Fruit fly (Drosophila melanogaster): ENCODE data around the gene TM9SF3.

The TM9SF3 gene

dm6 chr3L:5599592-5599991, 4.2 kb downstream of the TM9SF3 start, which contains the start of gene CG10591:
CG10591 (minus strand) TSS chr3L:5599692.
- no peak for TF ChIP-seq rn (GFP tag; IDR thresholded peaks at IDR 0.05)
- no peak for TF ChIP-seq Snoo (tag; optimal IDR thresholded peaks at IDR 0.05)
- no peak for TF ChIP-seq Ets98B (GFP tag; IDR thresholded peaks at IDR 0.05)
- TF ChIP-seq Pif1B (GFP tag; optimal IDR thresholded peaks at IDR 0.05): no peak
- TF ChIP-seq Pif1A (GFP tag; optimal IDR thresholded peaks at IDR 0.05): no peak
- no peak for TF ChIP-seq gl (tag; optimal IDR thresholded peaks at IDR 0.05)
- no peak for TF ChIP-seq CG13204 (GFP tag; optimal IDR thresholded peaks at IDR 0.05)
- TF ChIP-seq CG9948 (tag; optimal IDR thresholded peaks at IDR 0.05): no peak
- no peak for TF ChIP-seq CG12605 (GFP tag; IDR thresholded peaks at IDR 0.05)
- TF ChIP-seq EcR (GFP tag; optimal IDR thresholded peaks at IDR 0.05): no peak
- TF ChIP-seq CG15710 (tag; optimal IDR thresholded peaks at IDR 0.05): no peak
- no peak for TF ChIP-seq CG14655 (GFP tag; optimal IDR thresholded peaks at IDR 0.05)
- TF ChIP-seq CG10348 (GFP tag; IDR thresholded peaks at IDR 0.05): no peak
- TF ChIP-seq CG8301 (tag; optimal IDR thresholded peaks at IDR 0.05): no peak

dm6 chr3L:5594853-5595593, 8.8 kb downstream of the TM9SF3 start, which contains the start of the genes Alp10 and Alp9:
Alp10 (minus strand) TSS chr3L:5595272.
Alp9 (plus strand) TSS chr3L:5595542.
- no peak for TF ChIP-seq CG12605 (GFP tag; IDR thresholded peaks at IDR 0.05)
- no peak for TF ChIP-seq D1 (tag; optimal IDR thresholded peaks at IDR 0.05)
- no peak for TF ChIP-seq CG8301 (tag; optimal IDR thresholded peaks at IDR 0.05)

- TF ChIP-seq CG8159 (tag; optimal IDR thresholded peaks at IDR 0.05) (no peak), CG32121 (GFP tag; IDR thresholded peaks at IDR 0.05) (no peak), rn (GFP tag; IDR thresholded peaks at IDR 0.05) (no peak), CG14655 (GFP tag; optimal IDR thresholded peaks at IDR 0.05) (no peak), CG10348 (GFP tag; IDR thresholded peaks at IDR 0.05) (no peak)
These were observed 9.5 kb downstream of the TM9SF3 start for dm6 chr3L:5594163-5594715.

- TF ChIP-seq gl (tag; optimal IDR thresholded peaks at IDR 0.05) (no peak), Snoo (tag; optimal IDR thresholded peaks at IDR 0.05) (no peak), CG10348 (GFP tag; IDR thresholded peaks at IDR 0.05) (no peak), EcR (GFP tag; optimal IDR thresholded peaks at IDR 0.05) (no peak), CG17806 (tag; optimal IDR thresholded peaks at IDR 0.05) (no peak), Pif1B (GFP tag; optimal IDR thresholded peaks at IDR 0.05) (no peak), CG32121 (GFP tag; IDR thresholded peaks at IDR 0.05) (no peak), CG8159 (tag; optimal IDR thresholded peaks at IDR 0.05) (no peak), CG14655 (GFP tag; optimal IDR thresholded peaks at IDR 0.05) (no peak)
These were observed 11.3 kb downstream of the TM9SF3 start, which contains the start of gene spo for dm6 chr3L:5592437-5592836. spo (minus strand) TSS chr3L:5592571.

dm6 chr3L:5583295-5583707, 20.5 kb downstream of the TM9SF3 start:
- TF ChIP-seq CG8159 (tag; optimal IDR thresholded peaks at IDR 0.05) (no peak), EcR (GFP tag; optimal IDR thresholded peaks at IDR 0.05) (no peak), CG13204 (GFP tag; optimal IDR thresholded peaks at IDR 0.05) (no peak), CG4496 (GFP tag; IDR thresholded peaks at IDR 0.05) (peak; percentile 90), CG9948 (tag; optimal IDR thresholded peaks at IDR 0.05) (no peak), CG8301 (tag; optimal IDR thresholded peaks at IDR 0.05) (no peak), CG12605 (GFP tag; IDR thresholded peaks at IDR 0.05) (no peak; the same call in 1 of the 2 replicates), Snoo (tag; optimal IDR thresholded peaks at IDR 0.05) (no peak), CG17806 (tag; optimal IDR thresholded peaks at IDR 0.05) (no peak), gl (tag; optimal IDR thresholded peaks at IDR 0.05) (no peak), CG34367 (tag; optimal IDR thresholded peaks at IDR 0.05) (peak; percentile 65), Pif1A (GFP tag; optimal IDR thresholded peaks at IDR 0.05) (no peak), Pif1B (GFP tag; optimal IDR thresholded peaks at IDR 0.05) (no peak), D1 (tag; optimal IDR thresholded peaks at IDR 0.05) (no peak), CG32121 (GFP tag; IDR thresholded peaks at IDR 0.05) (peak; percentile 57), CG10348 (GFP tag; IDR thresholded peaks at IDR 0.05) (peak; percentile 60; the same call in 1 of the 2 replicates), fd96Ca (GFP tag; IDR thresholded peaks at IDR 0.05) (peak; percentile 76; the same call in 2 of the 3 replicates), rn (GFP tag; IDR thresholded peaks at IDR 0.05) (peak; percentile 71), Ets98B (GFP tag; IDR thresholded peaks at IDR 0.05) (peak; percentile 85), CG14655 (GFP tag; optimal IDR thresholded peaks at IDR 0.05) (no peak), CG15710 (tag; optimal IDR thresholded peaks at IDR 0.05) (peak; percentile 75)

- no peak for TF ChIP-seq CG8301 (tag; optimal IDR thresholded peaks at IDR 0.05)
- TF ChIP-seq Pif1A (GFP tag; optimal IDR thresholded peaks at IDR 0.05): no peak
- TF ChIP-seq Ets98B (GFP tag; IDR thresholded peaks at IDR 0.05): no peak
- TF ChIP-seq CG14655 (GFP tag; optimal IDR thresholded peaks at IDR 0.05): no peak
- no peak for TF ChIP-seq CG10348 (GFP tag; IDR thresholded peaks at IDR 0.05)
These were observed 22.2 kb downstream of the TM9SF3 start for dm6 chr3L:5581542-5581941.
